Worm (Caenorhabditis elegans) whole organism, L3 larva: ENCODE results near the gene Y11D7A.3.

ENCODE experiments used
- ZK546.5 ChIP-seq: sonication (generic microtip); optimal IDR thresholded peaks from 2 replicates; lab custom pipeline; 2017; ENCODE audit warnings: missing biosample characterization, missing genetic modification characterization
- ama-1 ChIP-seq: fragments of 150-350 bp; optimal IDR thresholded peaks from 2 replicates; lab custom pipeline; 2018
- ceh-28 ChIP-seq: fragments of 150-350 bp; optimal IDR thresholded peaks from 2 replicates; lab custom pipeline; 2014; ENCODE audit warnings: missing biosample characterization, missing genetic modification reagents, missing genetic modification characterization
- ceh-82 ChIP-seq: fragments of 150-350 bp; optimal IDR thresholded peaks from 2 replicates; lab custom pipeline; 2014; ENCODE audit warnings: missing biosample characterization, missing genetic modification characterization
- ceh-9 ChIP-seq: sonication (generic microtip); optimal IDR thresholded peaks from 2 replicates; lab custom pipeline; 2018; ENCODE audit warnings: missing biosample characterization, missing genetic modification characterization
- daf-12 ChIP-seq: fragments of 150-350 bp; optimal IDR thresholded peaks from 2 replicates; lab custom pipeline; 2014; ENCODE audit warnings: missing biosample characterization, missing genetic modification reagents, missing genetic modification characterization
- egl-5 ChIP-seq: fragments of 150-350 bp; optimal IDR thresholded peaks from 2 replicates; lab custom pipeline; 2017; ENCODE audit warnings: missing biosample characterization, missing genetic modification reagents, missing genetic modification characterization, inconsistent platforms
- elt-1 ChIP-seq: fragments of 150-350 bp; optimal IDR thresholded peaks from 2 replicates; lab custom pipeline; 2014; ENCODE audit warnings: missing biosample characterization, missing genetic modification characterization
- elt-2 ChIP-seq: sonication (generic microtip); optimal IDR thresholded peaks from 2 replicates; lab custom pipeline; 2016; ENCODE audit warnings: missing genetic modification reagents, mild to moderate bottlenecking, missing genetic modification characterization, missing compliant biosample characterization
- elt-3 ChIP-seq, 3 experiments: fragments of 150-350 bp in 1 of 3; sonication (generic microtip) in 2 of 3; optimal IDR thresholded peaks; 2 replicates in 2 of 3; 4 replicates in 1 of 3; lab custom pipeline; 2014 to 2017; ENCODE audit warnings: missing biosample characterization in 3 of 3, missing genetic modification characterization in 3 of 3
- eor-1 ChIP-seq, 2 experiments: fragments of 150-350 bp; optimal IDR thresholded peaks; 2 replicates each; lab custom pipeline; 2014 to 2018; ENCODE audit warnings: missing biosample characterization in 2 of 2, missing genetic modification characterization in 2 of 2
- fkh-10 ChIP-seq: sonication (generic microtip); optimal IDR thresholded peaks from 2 replicates; lab custom pipeline; 2017; ENCODE audit warnings: missing biosample characterization, missing genetic modification reagents, missing genetic modification characterization
- hmg-11 ChIP-seq: sonication (generic microtip); optimal IDR thresholded peaks from 2 replicates; lab custom pipeline; 2016; ENCODE audit warnings: missing genetic modification characterization, missing compliant biosample characterization
- jun-1 ChIP-seq: fragments of 150-350 bp; optimal IDR thresholded peaks from 2 replicates; lab custom pipeline; 2014; ENCODE audit warnings: missing biosample characterization, missing genetic modification reagents, missing genetic modification characterization
- lin-15B ChIP-seq: fragments of 150-350 bp; optimal IDR thresholded peaks from 2 replicates; lab custom pipeline; 2014; ENCODE audit warnings: missing biosample characterization, missing genetic modification characterization
- lin-39 ChIP-seq: fragments of 150-350 bp; optimal IDR thresholded peaks from 2 replicates; lab custom pipeline; 2018; ENCODE audit warnings: missing biosample characterization, missing genetic modification reagents, missing genetic modification characterization
- lsy-12 ChIP-seq: sonication (generic microtip); optimal IDR thresholded peaks from 2 replicates; lab custom pipeline; 2016; ENCODE audit warnings: mild to moderate bottlenecking, missing genetic modification characterization, missing compliant biosample characterization
- mml-1 ChIP-seq: fragments of 150-350 bp; sonication (generic microtip); optimal IDR thresholded peaks from 3 replicates; lab custom pipeline; 2014; ENCODE audit warnings: missing biosample characterization, missing genetic modification characterization
- nfya-1 ChIP-seq: sonication (generic microtip); optimal IDR thresholded peaks from 2 replicates; lab custom pipeline; 2017; ENCODE audit warnings: missing genetic modification characterization, mild to moderate bottlenecking, missing compliant biosample characterization, antibody characterized with exemption, moderate library complexity; ENCODE audit not compliant: insufficient read depth
- nhr-11 ChIP-seq: fragments of 150-350 bp; optimal IDR thresholded peaks from 2 replicates; lab custom pipeline; 2014; ENCODE audit warnings: missing biosample characterization, missing genetic modification characterization
- nhr-12 ChIP-seq: fragments of 150-350 bp; optimal IDR thresholded peaks from 2 replicates; lab custom pipeline; 2014; ENCODE audit warnings: missing biosample characterization, missing genetic modification characterization
- nhr-23 ChIP-seq: fragments of 150-350 bp; optimal IDR thresholded peaks from 2 replicates; lab custom pipeline; 2014; ENCODE audit warnings: missing biosample characterization, missing genetic modification reagents, missing genetic modification characterization
- nhr-237 ChIP-seq: fragments of 150-350 bp; optimal IDR thresholded peaks from 2 replicates; lab custom pipeline; 2014; ENCODE audit warnings: missing biosample characterization, missing genetic modification characterization
- nhr-25 ChIP-seq: sonication (generic microtip); optimal IDR thresholded peaks from 2 replicates; lab custom pipeline; 2017; ENCODE audit warnings: missing biosample characterization, missing genetic modification characterization
- nhr-28 ChIP-seq: fragments of 150-350 bp; optimal IDR thresholded peaks from 2 replicates; lab custom pipeline; 2014; ENCODE audit warnings: missing biosample characterization, missing genetic modification characterization
- nhr-43 ChIP-seq: sonication (generic microtip); optimal IDR thresholded peaks from 2 replicates; lab custom pipeline; 2016; ENCODE audit warnings: mild to moderate bottlenecking, missing genetic modification characterization, missing compliant biosample characterization; ENCODE audit not compliant: poor library complexity, severe bottlenecking
- nhr-67 ChIP-seq: fragments of 150-350 bp; optimal IDR thresholded peaks from 2 replicates; lab custom pipeline; 2014; ENCODE audit warnings: missing biosample characterization, missing genetic modification characterization
- nhr-76 ChIP-seq: fragments of 150-350 bp; sonication (generic microtip); optimal IDR thresholded peaks from 5 replicates; lab custom pipeline; 2014; ENCODE audit warnings: missing biosample characterization, missing genetic modification characterization
- nhr-77 ChIP-seq: fragments of 150-350 bp; optimal IDR thresholded peaks from 2 replicates; lab custom pipeline; 2014; ENCODE audit warnings: missing biosample characterization, missing genetic modification characterization
- pha-4 ChIP-seq: fragments of 150-350 bp; optimal IDR thresholded peaks from 2 replicates; lab custom pipeline; 2014; ENCODE audit warnings: missing biosample characterization, missing genetic modification reagents, missing genetic modification characterization
- pqm-1 ChIP-seq: fragments of 150-350 bp; optimal IDR thresholded peaks from 2 replicates; lab custom pipeline; 2017; ENCODE audit warnings: missing biosample characterization, missing genetic modification characterization, inconsistent platforms
- sea-2 ChIP-seq: fragments of 150-350 bp; sonication (generic microtip); optimal IDR thresholded peaks from 4 replicates; lab custom pipeline; 2014; ENCODE audit warnings: missing biosample characterization, missing genetic modification reagents, missing genetic modification characterization
- skn-1 ChIP-seq: fragments of 150-350 bp; optimal IDR thresholded peaks from 2 replicates; lab custom pipeline; 2014; ENCODE audit warnings: missing biosample characterization, missing genetic modification characterization
- snpc-4 ChIP-seq: fragments of 150-350 bp; optimal IDR thresholded peaks from 2 replicates; lab custom pipeline; 2014; ENCODE audit warnings: missing biosample characterization, missing genetic modification characterization
- tbx-2 ChIP-seq: sonication (generic microtip); optimal IDR thresholded peaks from 2 replicates; lab custom pipeline; 2016; ENCODE audit warnings: mild to moderate bottlenecking, missing genetic modification characterization, missing compliant biosample characterization
- unc-39 ChIP-seq: sonication (generic microtip); optimal IDR thresholded peaks from 4 replicates; lab custom pipeline; 2017; ENCODE audit warnings: missing biosample characterization, missing genetic modification characterization
- unc-62 ChIP-seq: fragments of 150-350 bp; sonication (generic microtip); optimal IDR thresholded peaks from 4 replicates; lab custom pipeline; 2014; ENCODE audit warnings: missing biosample characterization, missing genetic modification reagents, missing genetic modification characterization
- zag-1 ChIP-seq: fragments of 150-350 bp; optimal IDR thresholded peaks from 2 replicates; lab custom pipeline; 2014; ENCODE audit warnings: missing biosample characterization, missing genetic modification characterization
- ztf-11 ChIP-seq: fragments of 150-350 bp; optimal IDR thresholded peaks from 2 replicates; lab custom pipeline; 2014; ENCODE audit warnings: missing biosample characterization, missing genetic modification characterization
- ztf-4 ChIP-seq: fragments of 150-350 bp; optimal IDR thresholded peaks from 2 replicates; lab custom pipeline; 2014; ENCODE audit warnings: missing biosample characterization, missing genetic modification characterization

Gene Y11D7A.3

ce11 chrIV:9196755-9197154 lies 36.1 kb upstream of the Y11D7A.3 start (continued):
- TF ChIP-seq nhr-28 (tag; lab: Kevin White, UChicago) (no peak), elt-1 (no peak)
- TF ChIP-seq, all 47 proteins: peak for 15

DNA sequence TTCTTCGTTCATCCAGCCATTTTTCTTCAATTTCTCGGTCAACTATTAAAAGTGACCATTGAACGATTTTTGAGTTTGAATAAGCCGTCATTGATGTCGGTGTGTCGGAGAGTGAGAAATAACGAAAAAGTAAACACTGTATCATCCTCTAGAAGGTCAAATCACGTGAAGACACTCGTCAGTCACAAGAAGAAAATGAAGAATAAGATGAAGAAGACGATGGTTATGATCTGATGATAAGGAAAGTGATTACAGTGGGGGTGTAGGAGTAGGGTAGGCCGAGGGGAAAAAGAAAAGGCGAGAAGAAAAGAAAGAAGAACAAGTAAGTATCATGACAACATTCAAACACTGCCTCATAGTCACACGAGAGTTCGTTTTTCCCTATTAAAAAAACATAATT lies 34.8 kb upstream of the Y11D7A.3 start:
- TF ChIP-seq elt-2 (tag; lab: Kevin White, UChicago) (peak; percentile 79), elt-1 (peak; percentile 49), pha-4 (peak; percentile 96), elt-3 (tag; optimal IDR thresholded peaks at IDR 0.05; lab: Kevin White, UChicago) (peak; percentile 3 to 81 (median 52)), ztf-11 (tag; lab: Kevin White, UChicago) (no peak), ceh-82 (tag; lab: Kevin White, UChicago) (no peak), lin-39 (tag; lab: Kevin White, UChicago) (no peak), nhr-23 (tag; lab: Kevin White, UChicago) (peak; percentile 90), sea-2 (GFP tag; lab: Kevin White, UChicago) (no peak), nhr-237 (tag; lab: Kevin White, UChicago) (no peak), ama-1 (lab: Kevin White, UChicago) (no peak), pqm-1 (tag; lab: Kevin White, UChicago) (peak; percentile 73), nhr-76 (no peak), lsy-12 (tag; lab: Kevin White, UChicago) (no peak), snpc-4 (tag; lab: Kevin White, UChicago) (no peak), fkh-10 (no peak), nhr-11 (no peak), ceh-28 (tag; lab: Kevin White, UChicago) (no peak), unc-39 (tag; lab: Kevin White, UChicago) (no peak), jun-1 (tag; lab: Kevin White, UChicago) (peak; percentile 76), nhr-25 (tag; lab: Kevin White, UChicago) (peak; percentile 79), nfya-1 (tag; lab: Kevin White, UChicago) (peak; percentile 47), ceh-9 (tag; lab: Kevin White, UChicago) (no peak), zag-1 (tag; lab: Kevin White, UChicago) (no peak), nhr-67 (no peak), eor-1 (tag; optimal IDR thresholded peaks at IDR 0.05; lab: Kevin White, UChicago) (no peak), ztf-4 (tag; lab: Kevin White, UChicago) (no peak), nhr-43 (tag; lab: Kevin White, UChicago) (peak; percentile 38), skn-1 (tag; lab: Kevin White, UChicago) (peak; percentile 41), lin-15B (tag; lab: Kevin White, UChicago) (no peak), egl-5 (tag; lab: Kevin White, UChicago) (no peak), mml-1 (tag; lab: Kevin White, UChicago) (no peak), daf-12 (tag; lab: Kevin White, UChicago) (no peak), unc-62 (no peak), hmg-11 (no peak), nhr-77 (no peak), ZK546.5 (tag; lab: Kevin White, UChicago) (no peak), tbx-2 (tag; lab: Kevin White, UChicago) (no peak), nhr-12 (tag; lab: Kevin White, UChicago) (no peak)

DNA sequence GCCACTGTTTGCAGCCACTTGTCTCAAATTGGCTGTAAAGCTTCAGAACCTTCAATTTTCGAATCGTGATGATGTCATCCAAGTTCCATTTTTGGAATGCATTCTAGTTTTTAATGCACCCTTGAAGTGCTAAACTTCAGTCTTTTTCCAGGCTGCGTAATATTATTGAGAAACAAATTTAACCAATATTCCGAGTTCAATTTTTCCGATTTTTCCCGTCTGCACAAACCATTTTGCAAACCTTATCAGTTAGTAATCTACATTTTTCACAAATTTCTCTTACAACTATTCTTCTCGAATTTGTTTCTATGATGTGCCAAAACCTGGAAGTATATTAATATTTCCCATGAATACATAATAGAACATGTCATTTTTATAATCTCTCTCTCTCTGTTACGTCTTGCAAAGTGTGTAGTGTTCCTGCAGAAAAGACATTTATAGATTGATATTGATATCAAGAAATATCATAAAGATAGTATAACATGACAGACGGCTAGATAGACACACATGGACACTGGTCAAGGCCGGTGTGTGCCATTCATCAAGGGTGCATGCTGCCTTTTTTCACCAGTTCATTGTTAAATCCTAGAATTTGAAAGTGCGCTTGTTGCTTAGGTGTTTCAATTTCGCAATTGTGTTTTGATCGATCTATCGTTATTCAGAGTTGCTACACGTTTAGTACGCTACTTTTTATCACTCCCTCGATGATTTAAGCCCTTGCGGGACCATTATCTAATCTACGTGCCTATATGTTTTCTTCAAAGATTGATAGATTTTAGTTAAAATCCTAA lies 33.5 kb upstream of the Y11D7A.3 start:
- no peak for TF ChIP-seq nhr-237 (tag; lab: Kevin White, UChicago)
- peak; percentile 7 for TF ChIP-seq elt-2 (tag; lab: Kevin White, UChicago)
- TF ChIP-seq ama-1 (lab: Kevin White, UChicago), result peak; percentile 53
- TF ChIP-seq, all 47 proteins: peak for 2
